Fruit fly (Drosophila melanogaster) whole organism, embryonic: ENCODE results near the gene Teh2.

Experiments
- Asciz ChIP-seq: fragments of 200-800 bp; sonication (Bioruptor generic); optimal IDR thresholded peaks from 2 replicates; lab custom pipeline; 2017; ENCODE audit warnings: missing biosample characterization, mild to moderate bottlenecking, missing genetic modification characterization, missing genetic modification reagents
- Atf3 ChIP-seq: fragments of 200-800 bp; sonication (Bioruptor generic); optimal IDR thresholded peaks from 3 replicates; lab custom pipeline; 2016; ENCODE audit warnings: missing biosample characterization, missing genetic modification characterization
- BEAF-32 ChIP-seq: fragments of 200-800 bp; sonication (Bioruptor generic); optimal IDR thresholded peaks from 3 replicates; lab custom pipeline; 2017; ENCODE audit warnings: missing biosample characterization, missing genetic modification characterization, mild to moderate bottlenecking, moderate library complexity, missing genetic modification reagents
- Blimp-1 ChIP-seq: fragments of 200-800 bp; sonication (Bioruptor generic); optimal IDR thresholded peaks from 3 replicates; lab custom pipeline; 2018; ENCODE audit warnings: missing biosample characterization, missing genetic modification characterization, mild to moderate bottlenecking, moderate library complexity, missing genetic modification reagents
- CG10959 ChIP-seq: fragments of 200-800 bp; sonication (Bioruptor generic); IDR thresholded peaks from 2 replicates; pipeline ENCODE4 v1.3.6; 2022; ENCODE audit warnings: missing biosample characterization, missing genetic modification characterization
- CG11695 ChIP-seq: fragments of 200-800 bp; sonication (Bioruptor generic); IDR thresholded peaks from 3 replicates; pipeline ENCODE4 v1.3.6; 2022; ENCODE audit warnings: missing biosample characterization, missing genetic modification characterization
- CG11696 ChIP-seq: fragments of 200-800 bp; sonication (Bioruptor generic); IDR thresholded peaks from 2 replicates; pipeline ENCODE4 v1.3.6; 2022; ENCODE audit warnings: missing biosample characterization, missing genetic modification characterization
- CG12942 ChIP-seq: fragments of 200-800 bp; sonication (Bioruptor generic); optimal IDR thresholded peaks from 3 replicates; lab custom pipeline; 2016; ENCODE audit warnings: missing biosample characterization, missing genetic modification characterization
- CG15073 ChIP-seq: fragments of 200-800 bp; sonication (Bioruptor generic); optimal IDR thresholded peaks from 2 replicates; lab custom pipeline; 2016; ENCODE audit warnings: missing biosample characterization, missing genetic modification characterization
- CG1602 ChIP-seq: fragments of 200-800 bp; sonication (Bioruptor generic); optimal IDR thresholded peaks from 3 replicates; lab custom pipeline; 2016; ENCODE audit warnings: missing biosample characterization, missing genetic modification characterization
- CG1647 ChIP-seq: fragments of 200-800 bp; sonication (Bioruptor generic); optimal IDR thresholded peaks from 3 replicates; lab custom pipeline; 2016; ENCODE audit warnings: missing biosample characterization, missing genetic modification characterization
- CG1792 ChIP-seq: fragments of 200-800 bp; sonication (Bioruptor generic); optimal IDR thresholded peaks from 2 replicates; lab custom pipeline; 2016; ENCODE audit warnings: missing biosample characterization, missing genetic modification characterization
- CG30020 ChIP-seq: fragments of 200-800 bp; optimal IDR thresholded peaks from 2 replicates; lab custom pipeline; 2019; ENCODE audit warnings: missing biosample characterization, mild to moderate bottlenecking, missing genetic modification characterization, moderate library complexity
- CG3163 ChIP-seq: fragments of 200-800 bp; sonication (Bioruptor generic); optimal IDR thresholded peaks from 3 replicates; lab custom pipeline; 2016; ENCODE audit warnings: missing biosample characterization, missing genetic modification characterization
- CG33213 ChIP-seq: fragments of 200-800 bp; sonication (Bioruptor generic); optimal IDR thresholded peaks from 3 replicates; lab custom pipeline; 2016; ENCODE audit warnings: missing biosample characterization, missing genetic modification characterization
- CG3407 ChIP-seq: fragments of 200-800 bp; sonication (Bioruptor generic); optimal IDR thresholded peaks from 2 replicates; lab custom pipeline; 2018; ENCODE audit warnings: missing biosample characterization, mild to moderate bottlenecking, missing genetic modification characterization
- CG3995 ChIP-seq: fragments of 200-800 bp; sonication (Bioruptor generic); optimal IDR thresholded peaks from 3 replicates; lab custom pipeline; 2016; ENCODE audit warnings: missing biosample characterization, missing genetic modification characterization
- CG6272 ChIP-seq: fragments of 200-800 bp; sonication (Bioruptor generic); IDR thresholded peaks from 2 replicates; pipeline ENCODE4 v1.3.6; 2022; ENCODE audit warnings: missing biosample characterization, missing genetic modification characterization
- CG6765 ChIP-seq: fragments of 200-800 bp; sonication (Bioruptor generic); optimal IDR thresholded peaks from 3 replicates; lab custom pipeline; 2017; ENCODE audit warnings: missing biosample characterization, mild to moderate bottlenecking, missing genetic modification characterization
- CG9797 ChIP-seq: fragments of 200-800 bp; sonication (Bioruptor generic); optimal IDR thresholded peaks from 3 replicates; lab custom pipeline; 2018; ENCODE audit warnings: missing biosample characterization, mild to moderate bottlenecking, missing genetic modification characterization
- CHES-1-like ChIP-seq: fragments of 200-800 bp; sonication (Bioruptor generic); optimal IDR thresholded peaks from 2 replicates; lab custom pipeline; 2016; ENCODE audit warnings: missing biosample characterization, missing genetic modification characterization
- Dek ChIP-seq: fragments of 200-800 bp; sonication (Bioruptor generic); optimal IDR thresholded peaks from 3 replicates; lab custom pipeline; 2019; ENCODE audit warnings: missing biosample characterization, mild to moderate bottlenecking, missing genetic modification characterization, moderate library complexity
- Dfd ChIP-seq, 2 experiments: fragments of >200 bp; optimal IDR thresholded peaks; 2 replicates each; lab custom pipeline; 2017; ENCODE audit warnings: missing biosample characterization in 2 of 2, missing genetic modification characterization in 2 of 2
- Ets97D ChIP-seq: fragments of 200-800 bp; sonication (Bioruptor generic); optimal IDR thresholded peaks from 3 replicates; lab custom pipeline; 2016; ENCODE audit warnings: missing biosample characterization, missing genetic modification characterization
- HmgZ ChIP-seq: fragments of 200-800 bp; sonication (Bioruptor generic); optimal IDR thresholded peaks from 2 replicates; lab custom pipeline; 2018; ENCODE audit warnings: missing biosample characterization, mild to moderate bottlenecking, missing genetic modification characterization
- Hmr ChIP-seq: fragments of 200-800 bp; sonication (Bioruptor generic); optimal IDR thresholded peaks from 3 replicates; lab custom pipeline; 2017; ENCODE audit warnings: mild to moderate bottlenecking, missing biosample characterization, missing genetic modification reagents, missing genetic modification characterization
- Hmx ChIP-seq: fragments of 200-800 bp; sonication (Bioruptor generic); optimal IDR thresholded peaks from 2 replicates; lab custom pipeline; 2016; ENCODE audit warnings: missing biosample characterization, missing genetic modification characterization
- Mes4 ChIP-seq: fragments of 200-800 bp; sonication (Bioruptor generic); optimal IDR thresholded peaks from 2 replicates; lab custom pipeline; 2016; ENCODE audit warnings: missing biosample characterization, missing genetic modification characterization
- Sin3A ChIP-seq: fragments of >200 bp; optimal IDR thresholded peaks from 2 replicates; lab custom pipeline; 2018
- Xbp1 ChIP-seq: fragments of 200-800 bp; sonication (Bioruptor generic); optimal IDR thresholded peaks from 3 replicates; lab custom pipeline; 2016; ENCODE audit warnings: missing biosample characterization, mild to moderate bottlenecking, missing genetic modification characterization
- ac ChIP-seq: fragments of 200-800 bp; sonication (Bioruptor generic); optimal IDR thresholded peaks from 3 replicates; lab custom pipeline; 2017; ENCODE audit warnings: missing biosample characterization, mild to moderate bottlenecking, missing genetic modification characterization
- amos ChIP-seq: fragments of 200-800 bp; sonication (Bioruptor generic); IDR thresholded peaks from 2 replicates; pipeline ENCODE4 v1.3.6; 2022; ENCODE audit warnings: missing biosample characterization, missing genetic modification characterization; ENCODE audit not compliant: partially characterized antibody
- crp ChIP-seq, 2 experiments: fragments of 200-800 bp; sonication (Bioruptor generic); optimal IDR thresholded peaks; 2 replicates in 1 of 2; 3 replicates in 1 of 2; lab custom pipeline; 2017; ENCODE audit warnings: missing biosample characterization in 2 of 2, missing genetic modification characterization in 2 of 2, mild to moderate bottlenecking in 1 of 2, moderate library complexity in 1 of 2
- danr ChIP-seq: fragments of 200-800 bp; sonication (Bioruptor generic); IDR thresholded peaks from 2 replicates; pipeline ENCODE4 v1.3.6; 2022; ENCODE audit warnings: missing biosample characterization, missing genetic modification characterization
- dm ChIP-seq: fragments of 200-800 bp; sonication (Bioruptor generic); optimal IDR thresholded peaks from 3 replicates; lab custom pipeline; 2016; ENCODE audit warnings: missing biosample characterization, missing genetic modification characterization
- ewg ChIP-seq: fragments of 200-800 bp; sonication (Bioruptor generic); optimal IDR thresholded peaks from 3 replicates; lab custom pipeline; 2017; ENCODE audit warnings: mild to moderate bottlenecking, missing biosample characterization, missing genetic modification reagents, missing genetic modification characterization
- fd96Cb ChIP-seq: fragments of 200-800 bp; sonication (Bioruptor generic); optimal IDR thresholded peaks from 2 replicates; lab custom pipeline; 2018; ENCODE audit warnings: missing biosample characterization, mild to moderate bottlenecking, missing genetic modification characterization, moderate library complexity
- her ChIP-seq: fragments of 200-800 bp; sonication (Bioruptor generic); optimal IDR thresholded peaks from 2 replicates; lab custom pipeline; 2016; ENCODE audit warnings: missing biosample characterization, missing genetic modification characterization
- jing ChIP-seq: fragments of 200-800 bp; sonication (Bioruptor generic); optimal IDR thresholded peaks from 2 replicates; lab custom pipeline; 2018; ENCODE audit warnings: missing biosample characterization, mild to moderate bottlenecking, missing genetic modification characterization
- kah ChIP-seq: fragments of 200-800 bp; sonication (Bioruptor generic); optimal IDR thresholded peaks from 2 replicates; lab custom pipeline; 2018; ENCODE audit warnings: missing biosample characterization, mild to moderate bottlenecking, missing genetic modification characterization
- kni ChIP-seq: fragments of 200-800 bp; sonication (Bioruptor generic); optimal IDR thresholded peaks from 3 replicates; lab custom pipeline; 2017; ENCODE audit warnings: mild to moderate bottlenecking, missing biosample characterization, missing genetic modification reagents, missing genetic modification characterization
- lab ChIP-seq: fragments of 200-800 bp; sonication (Bioruptor generic); optimal IDR thresholded peaks from 3 replicates; lab custom pipeline; 2017; ENCODE audit warnings: missing biosample characterization, missing genetic modification characterization, mild to moderate bottlenecking, moderate library complexity, missing genetic modification reagents
- mld ChIP-seq: fragments of 200-800 bp; sonication (Bioruptor generic); IDR thresholded peaks from 3 replicates; pipeline ENCODE4 v1.3.6; 2022; ENCODE audit warnings: missing biosample characterization, missing genetic modification characterization; ENCODE audit not compliant: partially characterized antibody
- onecut ChIP-seq: fragments of 200-800 bp; sonication (Bioruptor generic); IDR thresholded peaks from 2 replicates; pipeline ENCODE4 v1.3.6; 2022; ENCODE audit warnings: missing biosample characterization, missing genetic modification characterization
- pho ChIP-seq: fragments of 200-800 bp; sonication (Bioruptor generic); optimal IDR thresholded peaks from 2 replicates; lab custom pipeline; 2016; ENCODE audit warnings: missing biosample characterization, missing genetic modification characterization
- sim ChIP-seq: fragments of 200-800 bp; sonication (Bioruptor generic); IDR thresholded peaks from 2 replicates; pipeline ENCODE4 v1.3.6; 2022; ENCODE audit warnings: missing biosample characterization, missing genetic modification characterization
- so ChIP-seq: fragments of 200-800 bp; sonication (Bioruptor generic); IDR thresholded peaks from 3 replicates; pipeline ENCODE4 v1.3.6; 2022; ENCODE audit warnings: missing biosample characterization, missing genetic modification characterization
- sr ChIP-seq: fragments of 200-800 bp; sonication (Bioruptor generic); IDR thresholded peaks from 3 replicates; pipeline ENCODE4 v1.3.6; 2022; ENCODE audit warnings: missing biosample characterization, missing genetic modification characterization
- tup ChIP-seq: fragments of 200-800 bp; sonication (Bioruptor generic); optimal IDR thresholded peaks from 2 replicates; lab custom pipeline; 2016; ENCODE audit warnings: missing biosample characterization, mild to moderate bottlenecking, missing genetic modification characterization, moderate library complexity
- usp ChIP-seq: fragments of >200 bp; optimal IDR thresholded peaks from 2 replicates; lab custom pipeline; 2017; ENCODE audit warnings: missing biosample characterization, missing genetic modification characterization
- wdn ChIP-seq: fragments of 200-800 bp; sonication (Bioruptor generic); IDR thresholded peaks from 2 replicates; pipeline ENCODE4 v1.3.6; 2022; ENCODE audit warnings: missing biosample characterization, missing genetic modification characterization

Gene Teh2

DNA sequence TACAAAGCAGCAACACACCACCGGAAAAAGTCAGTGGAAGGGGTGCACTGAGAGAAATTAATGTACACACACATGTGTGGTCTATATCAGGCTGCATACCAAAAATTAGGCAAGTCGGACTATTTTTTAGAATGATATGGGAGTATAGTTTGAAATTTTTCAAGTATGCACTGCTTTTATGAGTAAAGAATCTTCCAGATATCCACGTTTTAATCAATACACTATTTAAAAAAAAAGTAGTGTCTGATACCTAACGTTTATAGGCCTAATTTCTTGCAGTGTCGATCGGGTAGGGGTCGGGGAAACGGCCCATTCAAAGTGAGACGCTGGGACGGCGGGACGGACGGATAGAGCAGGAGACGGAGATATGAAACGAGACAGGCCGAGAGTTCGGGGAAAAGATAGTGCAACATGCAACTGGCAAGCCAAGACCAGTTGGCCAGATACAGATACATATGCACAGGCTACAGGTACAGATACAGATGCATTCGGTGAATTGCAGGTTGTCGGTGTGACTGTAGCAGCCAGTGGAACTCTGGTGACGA lies 42.6 kb upstream of the Teh2 start (continued):
- TF ChIP-seq wdn (GFP tag; lab: Robert Waterston, UW) (no peak), CG12942 (GFP tag; lab: Kevin White, UChicago) (peak; percentile 91), CG10959 (GFP tag; lab: Robert Waterston, UW) (peak; percentile 95), tup (GFP tag; lab: Kevin White, UChicago) (peak; percentile 71), her (GFP tag; lab: Kevin White, UChicago) (peak; percentile 79), crp (GFP tag; optimal IDR thresholded peaks at IDR 0.05; lab: Kevin White, UChicago) (peak in 1 of 2 experiments; percentile 66), mld (no peak), CG33213 (GFP tag; lab: Kevin White, UChicago) (peak; percentile 85), Xbp1 (peak; percentile 93), HmgZ (tag; lab: Kevin White, UChicago) (peak; percentile 84), dm (GFP tag; lab: Kevin White, UChicago) (peak; percentile 85), pho (peak; percentile 57), Atf3 (peak; percentile 94), ewg (GFP tag; lab: Kevin White, UChicago) (peak; percentile 90), CG11695 (GFP tag; lab: Robert Waterston, UW) (peak; percentile 86), amos (GFP tag; lab: Robert Waterston, UW) (no peak), Dek (tag; lab: Kevin White, UChicago) (peak; percentile 79), Ets97D (GFP tag; lab: Kevin White, UChicago) (peak; percentile 76), kah (GFP tag; lab: Kevin White, UChicago) (peak; percentile 87), jing (GFP tag; lab: Kevin White, UChicago) (peak; percentile 93), CG11696 (peak; percentile 49), Blimp-1 (peak; percentile 94), CG1647 (GFP tag; lab: Kevin White, UChicago) (peak; percentile 80), CG1602 (GFP tag; lab: Kevin White, UChicago) (peak; percentile 93), lab (GFP tag; lab: Kevin White, UChicago) (peak; percentile 85), sim (GFP tag; lab: Robert Waterston, UW) (peak; percentile 86), CG30020 (peak; percentile 83), usp (no peak), CG3995 (GFP tag; lab: Kevin White, UChicago) (peak; percentile 26), ac (GFP tag; lab: Kevin White, UChicago) (peak; percentile 96), Sin3A (lab: Kevin White, UChicago) (no peak), CG1792 (GFP tag; lab: Kevin White, UChicago) (peak; percentile 77), CG3407 (GFP tag; lab: Kevin White, UChicago) (peak; percentile 90), CG15073 (GFP tag; lab: Kevin White, UChicago) (peak; percentile 66), so (GFP tag; lab: Robert Waterston, UW) (peak; percentile 90), CG3163 (GFP tag; lab: Kevin White, UChicago) (peak; percentile 69), CG6765 (GFP tag; lab: Kevin White, UChicago) (peak; percentile 31), Asciz (GFP tag; lab: Kevin White, UChicago) (peak; percentile 92), BEAF-32 (GFP tag; lab: Kevin White, UChicago) (no peak), CHES-1-like (GFP tag; lab: Kevin White, UChicago) (peak; percentile 89), CG9797 (GFP tag; lab: Kevin White, UChicago) (peak; percentile 42), danr (GFP tag; lab: Robert Waterston, UW) (peak; percentile 77), onecut (GFP tag; lab: Robert Waterston, UW) (peak; percentile 85), Hmr (GFP tag; lab: Kevin White, UChicago) (peak; percentile 59), Mes4 (GFP tag; lab: Kevin White, UChicago) (peak; percentile 95), Dfd (GFP tag; optimal IDR thresholded peaks at IDR 0.05; lab: Kevin White, UChicago) (no peak), fd96Cb (tag; lab: Kevin White, UChicago) (peak; percentile 97), kni (GFP tag; lab: Kevin White, UChicago) (peak; percentile 93), sr (0 out of 3 replicates have a peak, but pooled peaks have one; percentile 29), CG6272 (GFP tag; lab: Robert Waterston, UW) (peak; percentile 78), Hmx (peak; percentile 70)
